Worm (Caenorhabditis elegans): ENCODE data around the gene Y59A8B.8.

DNA sequence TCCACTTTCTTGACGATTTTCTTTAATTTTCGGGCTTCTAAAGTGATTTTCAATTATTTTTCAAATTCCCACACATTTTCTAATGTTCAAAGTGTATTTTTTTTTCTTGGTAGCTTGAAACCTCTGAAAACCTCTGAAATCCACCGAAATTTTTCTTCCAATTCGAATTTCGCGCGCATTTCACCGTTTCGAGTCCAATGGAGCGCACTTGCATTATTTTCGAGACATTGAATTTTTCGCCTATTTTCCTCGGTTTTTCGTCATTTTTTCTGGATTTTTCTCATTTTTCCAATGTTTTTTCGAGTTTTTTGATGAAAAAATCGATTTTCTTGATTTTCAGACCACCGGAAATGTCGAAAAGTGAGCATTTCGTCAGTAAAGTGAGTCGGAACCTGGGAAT lies 20.7 kb upstream of the Y59A8B.8 start, which contains the start of gene slr-2:
- TF ChIP-seq ets-7 (tag; optimal IDR thresholded peaks at IDR 0.05) (no peak), B0310.2 (tag; optimal IDR thresholded peaks at IDR 0.05) (no peak), ama-1 (optimal IDR thresholded peaks at IDR 0.05) (no peak), hnd-1 (tag; optimal IDR thresholded peaks at IDR 0.05) (no peak), tra-4 (tag; optimal IDR thresholded peaks at IDR 0.05) (no peak), tbx-37 (GFP tag; conservative IDR thresholded peaks at IDR 0.05) (no peak)
